Worm (Caenorhabditis elegans): ENCODE data around the gene nlp-79.

nlp-79 gene

ce11 chrIV:13188959-13189358 is 39.6 kb downstream of the nlp-79 start, which contains the start of gene F58D2.4:
F58D2.4 (minus strand) TSS chrIV:13189059.
- no peak for TF ChIP-seq fax-1 (tag; optimal IDR thresholded peaks at IDR 0.05)
- no peak for TF ChIP-seq nhr-232 (tag; optimal IDR thresholded peaks at IDR 0.05)
- TF ChIP-seq ceh-14 (tag; optimal IDR thresholded peaks at IDR 0.05), result no peak
- TF ChIP-seq C38D4.7 (GFP tag; optimal IDR thresholded peaks at IDR 0.05), result no peak
- no peak for TF ChIP-seq ceh-2 (tag; optimal IDR thresholded peaks at IDR 0.05)
- TF ChIP-seq pros-1 (tag; optimal IDR thresholded peaks at IDR 0.05), result no peak
- TF ChIP-seq hlh-6 (tag; optimal IDR thresholded peaks at IDR 0.05), result no peak
- TF ChIP-seq Y22D7AL.16 (tag; optimal IDR thresholded peaks at IDR 0.05), result no peak
- no peak for TF ChIP-seq lim-6 (tag; optimal IDR thresholded peaks at IDR 0.05)
- TF ChIP-seq fkh-10 (GFP tag; optimal IDR thresholded peaks at IDR 0.05), result no peak
- no peak for TF ChIP-seq mec-3 (tag; optimal IDR thresholded peaks at IDR 0.05; ENCODE audit: borderline replicate concordance)
- TF ChIP-seq ceh-45 (GFP tag; IDR thresholded peaks at IDR 0.05), result no peak

DNA sequence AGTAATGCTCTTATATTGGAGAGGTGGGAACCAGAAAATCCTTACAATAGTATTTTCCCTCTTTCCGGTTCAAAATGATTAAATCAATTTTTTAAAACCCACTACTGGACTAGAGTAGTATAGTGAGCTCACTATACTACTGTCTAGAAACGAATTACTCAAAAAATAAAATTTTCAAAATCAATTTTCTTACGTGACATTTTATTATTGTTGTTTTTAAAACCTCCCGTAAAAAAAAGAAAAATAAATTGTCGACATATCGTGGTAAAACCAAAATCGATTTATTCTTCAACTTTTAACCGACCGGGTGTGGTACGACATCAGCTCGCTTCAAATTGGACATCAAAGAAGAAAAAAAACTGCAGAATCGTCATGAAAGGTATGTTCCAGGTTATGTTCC is 40.1 kb downstream of the nlp-79 start, which contains the start of gene F58D2.2:
F58D2.2 (plus strand) TSS at position 301 of the 400 bp plus-strand sequence.
- no peak for TF ChIP-seq zip-5 (tag; optimal IDR thresholded peaks at IDR 0.05)
- no peak for TF ChIP-seq odd-2 (tag; optimal IDR thresholded peaks at IDR 0.05)
- TF ChIP-seq nhr-232 (tag; optimal IDR thresholded peaks at IDR 0.05), result no peak
- no peak for TF ChIP-seq hlh-30 (tag; optimal IDR thresholded peaks at IDR 0.05; ENCODE audit: insufficient read depth)
- no peak for TF ChIP-seq nfya-1 (tag; optimal IDR thresholded peaks at IDR 0.05)
- no peak for TF ChIP-seq ceh-34 (tag; optimal IDR thresholded peaks at IDR 0.05)
- TF ChIP-seq sox-4 (tag; optimal IDR thresholded peaks at IDR 0.05), result no peak
- TF ChIP-seq ceh-22 (tag; optimal IDR thresholded peaks at IDR 0.05), result no peak
- TF ChIP-seq pha-2 (tag; optimal IDR thresholded peaks at IDR 0.05), result no peak
- no peak for TF ChIP-seq rnt-1 (tag; optimal IDR thresholded peaks at IDR 0.05)
- TF ChIP-seq ceh-2 (tag; optimal IDR thresholded peaks at IDR 0.05), result no peak

DNA sequence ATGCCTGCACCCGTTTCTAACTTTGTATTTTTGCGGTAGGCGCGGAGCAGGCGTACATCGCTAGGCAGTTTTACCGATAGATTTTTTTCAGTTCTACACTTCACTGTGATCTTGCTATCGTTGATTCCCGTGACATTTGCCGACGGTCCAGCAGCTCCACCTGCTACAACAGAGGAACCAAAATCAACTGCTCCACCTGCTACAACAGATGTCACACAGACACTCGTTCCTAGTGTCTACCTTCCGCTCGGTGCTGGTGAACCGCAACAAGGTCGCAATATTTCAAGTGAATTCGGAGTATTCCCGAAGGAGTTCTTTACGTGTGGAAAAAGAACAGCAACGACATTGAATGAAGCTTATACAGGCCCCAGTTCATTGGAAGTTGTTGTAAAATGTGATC is 40.7 kb downstream of the nlp-79 start:
- TF ChIP-seq lim-6 (tag; optimal IDR thresholded peaks at IDR 0.05) (no peak), ama-1 (optimal IDR thresholded peaks at IDR 0.05) (no peak), elt-2 (tag; optimal IDR thresholded peaks at IDR 0.05) (no peak), hlh-8 (tag; optimal IDR thresholded peaks at IDR 0.05) (no peak), K09A11.1 (tag; optimal IDR thresholded peaks at IDR 0.05; ENCODE audit: insufficient read depth) (no peak), sdc-2 (tag; optimal IDR thresholded peaks at IDR 0.05) (no peak), ceh-30 (tag; optimal IDR thresholded peaks at IDR 0.05) (no peak), K02D7.2 (tag; optimal IDR thresholded peaks at IDR 0.05) (no peak), hlh-30 (tag; optimal IDR thresholded peaks at IDR 0.05; ENCODE audit: insufficient read depth) (no peak), syd-9 (tag; optimal IDR thresholded peaks at IDR 0.05) (no peak), hlh-6 (tag; optimal IDR thresholded peaks at IDR 0.05) (no peak), unc-86 (tag; optimal IDR thresholded peaks at IDR 0.05) (no peak), eyg-1 (tag; optimal IDR thresholded peaks at IDR 0.05) (no peak)

DNA sequence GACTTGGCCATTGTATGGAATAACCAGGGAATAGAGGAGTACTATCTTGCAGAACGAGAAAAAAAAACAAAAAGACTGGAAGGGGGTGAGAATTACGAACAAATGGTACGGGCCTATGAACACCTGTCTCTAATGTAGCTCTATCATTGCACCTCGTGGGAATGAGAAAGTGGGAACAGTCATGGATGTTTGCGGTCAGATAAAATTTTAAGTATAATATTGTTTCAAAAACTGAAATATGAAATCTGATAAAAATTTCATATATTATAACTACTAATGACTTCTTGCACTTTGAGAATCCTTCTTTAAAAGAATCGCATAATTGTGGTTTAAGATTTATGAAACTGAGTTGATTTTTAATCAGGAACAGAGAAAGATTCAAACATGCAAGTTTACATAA is 43.9 kb downstream of the nlp-79 start, which contains the start of gene F58D2.5:
F58D2.5 (minus strand) TSS at position 101 of the 400 bp plus-strand sequence.
- TF ChIP-seq unc-42 (tag; optimal IDR thresholded peaks at IDR 0.05), result no peak

DNA sequence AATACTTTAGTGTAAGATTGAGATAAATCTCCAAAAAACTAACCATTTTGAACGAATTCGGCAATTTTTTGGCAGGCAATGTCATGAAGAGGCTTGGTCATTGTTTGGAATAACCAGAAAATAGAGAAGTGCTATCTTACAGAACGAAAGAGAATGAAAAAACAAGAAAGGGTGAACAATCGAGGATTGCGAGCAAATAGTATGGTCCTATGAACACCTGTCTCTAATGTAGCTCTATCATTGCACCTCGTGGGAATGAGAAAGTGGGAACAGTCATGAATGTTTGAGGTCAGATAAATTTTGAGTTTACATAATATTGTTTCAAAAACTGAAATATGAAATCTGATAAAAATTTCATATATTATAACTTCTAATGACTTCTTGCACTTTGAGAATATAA is 47.9 kb downstream of the nlp-79 start, which contains the start of gene C48D1.1:
C48D1.1 (minus strand) TSS at position 101 of the 400 bp plus-strand sequence.
- no peak for TF ChIP-seq ceh-14 (tag; optimal IDR thresholded peaks at IDR 0.05)
- no peak for TF ChIP-seq unc-55 (GFP tag; optimal IDR thresholded peaks at IDR 0.05)
- TF ChIP-seq ceh-22 (tag; optimal IDR thresholded peaks at IDR 0.05), result no peak

All from whole organism, late embryonic.